Worm (Caenorhabditis elegans): ENCODE data around the gene lgc-42.
A peak's percentile ranks its signal among the peaks of the same experiment; 100 is the strongest.

lgc-42 gene

ce11 chrIII:2032327-2033093 lies 34.8 kb downstream of the lgc-42 start:
- TF ChIP-seq mep-1 (tag; optimal IDR thresholded peaks at IDR 0.05) (peak; percentile 24), F26F4.8 (GFP tag; conservative IDR thresholded peaks at IDR 0.05) (peak; percentile 67), ZK337.2 (GFP tag; IDR thresholded peaks at IDR 0.05) (peak; percentile 78), lsy-2 (tag; optimal IDR thresholded peaks at IDR 0.05) (peak in 1 of 2 experiments; percentile 43), ama-1 (optimal IDR thresholded peaks at IDR 0.05) (no peak), nhr-77 (tag; optimal IDR thresholded peaks at IDR 0.05) (no peak), jun-1 (tag; optimal IDR thresholded peaks at IDR 0.05) (no peak), pha-4 (GFP tag; IDR thresholded peaks at IDR 0.05) (peak; percentile 71), pha-4 (tag; optimal IDR thresholded peaks at IDR 0.05) (no peak), mdt-29 (GFP tag; IDR thresholded peaks at IDR 0.05) (no peak), lin-15B (tag; optimal IDR thresholded peaks at IDR 0.05) (no peak), madf-5 (GFP tag; IDR thresholded peaks at IDR 0.05) (peak; percentile 80 to 81; a peak in 2 of 4 replicates), D1046.2 (GFP tag; IDR thresholded peaks at IDR 0.05) (peak; percentile 77; the same call in 1 of the 2 replicates), spr-3 (GFP tag; optimal IDR thresholded peaks at IDR 0.05) (peak; percentile 37), madf-9 (GFP tag; conservative IDR thresholded peaks at IDR 0.05) (peak; percentile 19; the same call in 1 of the 2 replicates), unc-39 (tag; optimal IDR thresholded peaks at IDR 0.05) (no peak), ceh-20 (GFP tag; IDR thresholded peaks at IDR 0.05) (0 out of 2 replicates have a peak, but pooled peaks have one; percentile 8), lin-39 (tag; optimal IDR thresholded peaks at IDR 0.05) (no peak), nhr-28 (tag; optimal IDR thresholded peaks at IDR 0.05) (no peak), snpc-4 (tag; optimal IDR thresholded peaks at IDR 0.05) (no peak), php-3 (GFP tag; IDR thresholded peaks at IDR 0.05) (no peak), Y5F2A.4 (GFP tag; optimal IDR thresholded peaks at IDR 0.05) (no peak), lin-29 (GFP tag; IDR thresholded peaks at IDR 0.05) (no peak), spr-1 (tag; optimal IDR thresholded peaks at IDR 0.05) (peak; percentile 51), R02D3.7 (tag; optimal IDR thresholded peaks at IDR 0.05) (no peak), saeg-2 (GFP tag; IDR thresholded peaks at IDR 0.05) (no peak), nhr-25 (tag; optimal IDR thresholded peaks at IDR 0.05; ENCODE audit: borderline replicate concordance, insufficient read depth) (no peak), set-16 (GFP tag; IDR thresholded peaks at IDR 0.05) (peak; percentile 21; the same call in 1 of the 2 replicates), nhr-102 (tag; optimal IDR thresholded peaks at IDR 0.05) (peak; percentile 50), Y48G9A.11 (GFP tag; IDR thresholded peaks at IDR 0.05) (peak; percentile 29; the same call in 1 of the 2 replicates), hmg-1.1 (GFP tag; IDR thresholded peaks at IDR 0.05) (peak; percentile 42), hlh-30 (tag; optimal IDR thresholded peaks at IDR 0.05; ENCODE audit: insufficient read depth) (peak; percentile 0), rbr-2 (tag; optimal IDR thresholded peaks at IDR 0.05) (peak; percentile 22), ceh-62 (tag; optimal IDR thresholded peaks at IDR 0.05) (no peak), nhr-6 (tag; optimal IDR thresholded peaks at IDR 0.05) (no peak), daf-19 (GFP tag; conservative IDR thresholded peaks at IDR 0.05) (no peak), dve-1 (tag; optimal IDR thresholded peaks at IDR 0.05; ENCODE audit: insufficient read depth) (peak; percentile 34), ztf-11 (tag; optimal IDR thresholded peaks at IDR 0.05) (no peak), ctbp-1 (GFP tag; IDR thresholded peaks at IDR 0.05) (peak; percentile 58), nhr-42 (GFP tag; IDR thresholded peaks at IDR 0.05) (no peak), fos-1 (tag; optimal IDR thresholded peaks at IDR 0.05) (no peak), dpl-1 (GFP tag; optimal IDR thresholded peaks at IDR 0.05) (peak; percentile 11), lin-1 (GFP tag; IDR thresholded peaks at IDR 0.05) (peak; percentile 50; the same call in 1 of the 2 replicates), fkh-10 (GFP tag; optimal IDR thresholded peaks at IDR 0.05) (peak; percentile 19), attf-4 (tag; optimal IDR thresholded peaks at IDR 0.05) (no peak), dmd-8 (GFP tag; IDR thresholded peaks at IDR 0.05) (peak; percentile 81), ztf-7 (tag; optimal IDR thresholded peaks at IDR 0.05) (no peak), tra-1 (GFP tag; IDR thresholded peaks at IDR 0.05) (0 out of 2 replicates have a peak, but pooled peaks have one; percentile 26), F37D6.2 (tag; optimal IDR thresholded peaks at IDR 0.05) (no peak), Y105C5A.15 (GFP tag; IDR thresholded peaks at IDR 0.05) (no peak)

Measured in whole organism, L4 larva.